Fruit fly (Drosophila melanogaster) S2 (cell line): ENCODE results near the gene AstC.

Experiments
- CG8478 ChIP-seq: fragments of >200 bp; optimal IDR thresholded peaks from 2 replicates; lab custom pipeline; 2018
- CTCF ChIP-seq, 2 experiments: fragments of >200 bp; optimal IDR thresholded peaks; 2 replicates each; lab custom pipeline; 2018

DNA sequence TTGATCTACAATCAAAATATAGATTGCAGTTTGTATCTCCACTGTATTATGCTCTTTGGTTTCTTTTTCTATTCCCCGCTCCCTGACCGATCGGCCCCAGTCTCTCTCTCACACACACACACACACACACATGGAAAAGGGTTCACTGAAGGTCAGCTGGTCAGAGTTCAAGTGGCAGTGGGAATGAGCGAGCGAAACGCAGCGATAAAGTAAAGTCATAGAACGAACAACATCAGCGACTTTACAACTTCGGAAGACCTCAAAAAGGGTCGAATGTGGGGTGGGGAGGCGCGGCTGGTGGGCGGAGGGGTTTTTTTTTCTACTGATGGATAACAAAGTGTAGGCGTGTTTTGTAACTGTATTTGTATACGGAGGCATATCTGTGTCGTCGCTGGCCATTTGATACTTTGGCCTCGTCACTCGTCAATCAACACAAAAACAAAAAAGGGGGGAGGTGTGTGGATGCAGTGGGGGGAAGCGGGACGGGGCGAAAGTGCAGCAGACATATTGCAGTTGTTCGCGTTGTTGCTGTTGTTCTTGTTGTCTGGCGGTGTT is 23.0 kb downstream of the AstC start:
- TF ChIP-seq CTCF (optimal IDR thresholded peaks at IDR 0.05; lab: Kevin White, UChicago) (no peak), CG8478 (lab: Kevin White, UChicago) (no peak)
